Worm (Caenorhabditis elegans) whole organism, L4 larva: Measurements from ENCODE around the gene Y39A1A.3.
A peak's percentile ranks its signal among the peaks of the same experiment; 100 is the strongest.

Experiments used
- D1046.2 ChIP-seq: fragments of 200-800 bp; sonication (Bioruptor generic); IDR thresholded peaks from 2 replicates; pipeline ENCODE4 v1.3.6; 2022; ENCODE audit warnings: missing genetic modification characterization, missing compliant biosample characterization
- T20F7.1 ChIP-seq: fragments of 200-800 bp; sonication (Bioruptor generic); optimal IDR thresholded peaks from 2 replicates; lab custom pipeline; 2018; ENCODE audit warnings: mild to moderate bottlenecking, missing genetic modification characterization, missing compliant biosample characterization
- T26A8.4 ChIP-seq: fragments of 200-800 bp; sonication (Bioruptor generic); IDR thresholded peaks from 2 replicates; pipeline ENCODE4 v1.3.6; 2022; ENCODE audit warnings: missing genetic modification characterization, missing compliant biosample characterization
- Y105C5A.15 ChIP-seq: fragments of 200-800 bp; sonication (Bioruptor generic); IDR thresholded peaks from 2 replicates; pipeline ENCODE4 v1.3.6; 2022; ENCODE audit warnings: missing genetic modification characterization, missing compliant biosample characterization
- Y5F2A.4 ChIP-seq: fragments of 200-800 bp; sonication (Bioruptor generic); optimal IDR thresholded peaks from 2 replicates; lab custom pipeline; 2018; ENCODE audit warnings: mild to moderate bottlenecking, missing genetic modification characterization, missing compliant biosample characterization
- Y75B8A.6 ChIP-seq: fragments of 200-800 bp; sonication (Bioruptor generic); IDR thresholded peaks from 2 replicates; pipeline ENCODE4 v1.3.6; 2022; ENCODE audit warnings: missing genetic modification reagents, missing genetic modification characterization, missing compliant biosample characterization
- aha-1 ChIP-seq: fragments of 150-350 bp; peaks from one replicate; lab custom pipeline; 2014; ENCODE audit warnings: missing biosample characterization, missing genetic modification characterization
- aly-2 ChIP-seq: sonication (generic microtip); optimal IDR thresholded peaks from 2 replicates; lab custom pipeline; 2018; ENCODE audit warnings: missing biosample characterization, missing genetic modification characterization
- ama-1 ChIP-seq: fragments of 150-350 bp; optimal IDR thresholded peaks from 2 replicates; lab custom pipeline; 2014; ENCODE audit warnings: inconsistent platforms, mixed read lengths
- arid-1 ChIP-seq: fragments of 200-800 bp; sonication (Bioruptor generic); conservative IDR thresholded peaks from 2 replicates; pipeline ENCODE4 v1.3.6; 2022; ENCODE audit warnings: missing genetic modification reagents, missing genetic modification characterization, missing compliant biosample characterization
- attf-4 ChIP-seq: sonication (generic microtip); optimal IDR thresholded peaks from 3 replicates; lab custom pipeline; 2017; ENCODE audit warnings: missing biosample characterization, missing genetic modification characterization
- ceh-28 ChIP-seq: fragments of 150-350 bp; optimal IDR thresholded peaks from 2 replicates; lab custom pipeline; 2014; ENCODE audit warnings: missing biosample characterization, missing genetic modification reagents, missing genetic modification characterization
- ceh-32 ChIP-seq: sonication (generic microtip); optimal IDR thresholded peaks from 2 replicates; lab custom pipeline; 2016; ENCODE audit warnings: mild to moderate bottlenecking, missing genetic modification characterization, missing compliant biosample characterization; ENCODE audit not compliant: poor library complexity
- ceh-62 ChIP-seq: sonication (generic microtip); optimal IDR thresholded peaks from 2 replicates; lab custom pipeline; 2017; ENCODE audit warnings: missing biosample characterization, missing genetic modification characterization
- ceh-82 ChIP-seq: sonication (generic microtip); optimal IDR thresholded peaks from 2 replicates; lab custom pipeline; 2017; ENCODE audit warnings: missing biosample characterization, missing genetic modification characterization
- ces-1 ChIP-seq: fragments of 150-350 bp; sonication (generic microtip); optimal IDR thresholded peaks from 4 replicates; lab custom pipeline; 2014; ENCODE audit warnings: missing biosample characterization, missing genetic modification reagents, missing genetic modification characterization
- ctbp-1 ChIP-seq: fragments of 200-800 bp; sonication (Bioruptor generic); IDR thresholded peaks from 2 replicates; pipeline ENCODE4 v1.3.6; 2022; ENCODE audit warnings: missing genetic modification reagents, missing genetic modification characterization, missing compliant biosample characterization
- daf-12 ChIP-seq: fragments of 150-350 bp; optimal IDR thresholded peaks from 2 replicates; lab custom pipeline; 2014; ENCODE audit warnings: missing biosample characterization, missing genetic modification reagents, missing genetic modification characterization
- daf-16 ChIP-seq, 3 experiments: sonication (generic microtip); optimal IDR thresholded peaks; 2 replicates each; lab custom pipeline; 2016 to 2017; ENCODE audit warnings: missing genetic modification characterization in 3 of 3, missing genetic modification reagents in 3 of 3, mild to moderate bottlenecking in 2 of 3, missing compliant biosample characterization in 2 of 3, missing biosample characterization in 1 of 3, moderate library complexity in 1 of 3
- daf-8 ChIP-seq: fragments of 200-800 bp; sonication (Bioruptor generic); IDR thresholded peaks from 2 replicates; pipeline ENCODE4 v1.3.6; 2022; ENCODE audit warnings: missing genetic modification characterization, missing compliant biosample characterization
- dmd-6 ChIP-seq: fragments of 200-800 bp; sonication (Bioruptor generic); IDR thresholded peaks from 2 replicates; pipeline ENCODE4 v1.3.6; 2022; ENCODE audit warnings: missing genetic modification reagents, missing genetic modification characterization, missing compliant biosample characterization
- dmd-9 ChIP-seq: fragments of 200-800 bp; sonication (Bioruptor generic); IDR thresholded peaks from 2 replicates; pipeline ENCODE4 v1.3.6; 2022; ENCODE audit warnings: missing genetic modification reagents, missing genetic modification characterization, missing compliant biosample characterization
- dpl-1 ChIP-seq: fragments of 150-350 bp; optimal IDR thresholded peaks from 2 replicates; lab custom pipeline; 2014; ENCODE audit warnings: missing biosample characterization, missing genetic modification reagents, missing genetic modification characterization
- fos-1 ChIP-seq: fragments of 150-350 bp; optimal IDR thresholded peaks from 2 replicates; lab custom pipeline; 2014; ENCODE audit warnings: missing biosample characterization, missing genetic modification characterization
- gei-8 ChIP-seq: fragments of 200-800 bp; sonication (Bioruptor generic); optimal IDR thresholded peaks from 2 replicates; lab custom pipeline; 2018; ENCODE audit warnings: mild to moderate bottlenecking, missing genetic modification characterization, missing compliant biosample characterization
- hlh-11 ChIP-seq: fragments of 200-800 bp; sonication (Bioruptor generic); optimal IDR thresholded peaks from 2 replicates; lab custom pipeline; 2018; ENCODE audit warnings: mild to moderate bottlenecking, missing genetic modification characterization, missing compliant biosample characterization
- hlh-30 ChIP-seq: sonication (generic microtip); optimal IDR thresholded peaks from 2 replicates; lab custom pipeline; 2017; ENCODE audit warnings: antibody characterized with exemption, mild to moderate bottlenecking, missing genetic modification characterization, missing compliant biosample characterization; ENCODE audit not compliant: insufficient read depth
- hmg-1.1 ChIP-seq: fragments of 200-800 bp; sonication (Bioruptor generic); IDR thresholded peaks from 2 replicates; pipeline ENCODE4 v1.3.6; 2022; ENCODE audit warnings: missing genetic modification reagents, missing genetic modification characterization, missing compliant biosample characterization
- lim-7 ChIP-seq: fragments of 200-800 bp; sonication (Bioruptor generic); IDR thresholded peaks from 2 replicates; pipeline ENCODE4 v1.3.6; 2022; ENCODE audit warnings: missing genetic modification characterization, missing compliant biosample characterization
- lin-1 ChIP-seq: fragments of 200-800 bp; sonication (Bioruptor generic); IDR thresholded peaks from 2 replicates; pipeline ENCODE4 v1.3.6; 2022; ENCODE audit warnings: missing genetic modification reagents, missing genetic modification characterization, missing compliant biosample characterization
- lin-13 ChIP-seq: fragments of 150-350 bp; optimal IDR thresholded peaks from 2 replicates; lab custom pipeline; 2014; ENCODE audit warnings: missing biosample characterization, missing genetic modification reagents, missing genetic modification characterization
- lin-29 ChIP-seq: fragments of 200-800 bp; sonication (Bioruptor generic); IDR thresholded peaks from 2 replicates; pipeline ENCODE4 v1.3.6; 2022; ENCODE audit warnings: missing genetic modification reagents, missing genetic modification characterization, missing compliant biosample characterization
- madf-5 ChIP-seq, 2 experiments: fragments of 200-800 bp; sonication (Bioruptor generic); IDR thresholded peaks; 2 replicates each; pipeline ENCODE4 v1.3.6; 2022; ENCODE audit warnings: missing compliant biosample characterization in 2 of 2, missing genetic modification characterization in 2 of 2
- madf-9 ChIP-seq: fragments of 200-800 bp; sonication (Bioruptor generic); conservative IDR thresholded peaks from 2 replicates; pipeline ENCODE4 v1.3.6; 2022; ENCODE audit warnings: missing genetic modification reagents, missing genetic modification characterization, missing compliant biosample characterization
- mes-2 ChIP-seq: sonication (generic microtip); optimal IDR thresholded peaks from 2 replicates; lab custom pipeline; 2016; ENCODE audit warnings: missing genotype, mild to moderate bottlenecking, missing genetic modification characterization, missing compliant biosample characterization; ENCODE audit not compliant: poor library complexity, severe bottlenecking
- mxl-3 ChIP-seq: fragments of 200-800 bp; sonication (Bioruptor generic); optimal IDR thresholded peaks from 2 replicates; lab custom pipeline; 2018; ENCODE audit warnings: mild to moderate bottlenecking, missing genetic modification characterization, missing compliant biosample characterization
- nhr-11 ChIP-seq: fragments of 150-350 bp; optimal IDR thresholded peaks from 2 replicates; lab custom pipeline; 2014; ENCODE audit warnings: missing biosample characterization, missing genetic modification characterization
- nhr-25 ChIP-seq: sonication (generic microtip); optimal IDR thresholded peaks from 2 replicates; lab custom pipeline; 2017; ENCODE audit warnings: missing genetic modification characterization, mild to moderate bottlenecking, missing compliant biosample characterization, antibody characterized with exemption, moderate library complexity, borderline replicate concordance; ENCODE audit not compliant: insufficient read depth
- nhr-76 ChIP-seq: fragments of 150-350 bp; optimal IDR thresholded peaks from 2 replicates; lab custom pipeline; 2014; ENCODE audit warnings: missing biosample characterization, missing genetic modification characterization
- set-16 ChIP-seq: fragments of 200-800 bp; sonication (Bioruptor generic); IDR thresholded peaks from 2 replicates; pipeline ENCODE4 v1.3.6; 2022; ENCODE audit warnings: missing genetic modification reagents, missing genetic modification characterization, missing compliant biosample characterization
- snpc-1.2 ChIP-seq: fragments of 200-800 bp; sonication (Bioruptor generic); IDR thresholded peaks from 2 replicates; pipeline ENCODE4 v1.3.6; 2022; ENCODE audit warnings: missing genetic modification reagents, missing genetic modification characterization, missing compliant biosample characterization
- spr-1 ChIP-seq: sonication (generic microtip); optimal IDR thresholded peaks from 2 replicates; lab custom pipeline; 2016; ENCODE audit warnings: mild to moderate bottlenecking, missing genetic modification characterization, missing compliant biosample characterization
- tag-97 ChIP-seq: fragments of 200-800 bp; sonication (Bioruptor generic); IDR thresholded peaks from 2 replicates; pipeline ENCODE4 v1.3.6; 2022; ENCODE audit warnings: missing genetic modification characterization, missing compliant biosample characterization
- unc-62 ChIP-seq, 3 experiments: fragments of 150-350 bp in 1 of 3; sonication (generic microtip); optimal IDR thresholded peaks in 2 of 3; peaks in 1 of 3; 1 replicate in 1 of 3; 2 replicates in 2 of 3; lab custom pipeline; 2014 to 2017; ENCODE audit warnings: missing biosample characterization in 3 of 3, missing genetic modification characterization in 3 of 3, missing genetic modification reagents in 3 of 3, missing genotype in 1 of 3
- zag-1 ChIP-seq: fragments of 150-350 bp; optimal IDR thresholded peaks from 2 replicates; lab custom pipeline; 2014; ENCODE audit warnings: missing biosample characterization, missing genetic modification characterization

Y39A1A.3 gene

DNA sequence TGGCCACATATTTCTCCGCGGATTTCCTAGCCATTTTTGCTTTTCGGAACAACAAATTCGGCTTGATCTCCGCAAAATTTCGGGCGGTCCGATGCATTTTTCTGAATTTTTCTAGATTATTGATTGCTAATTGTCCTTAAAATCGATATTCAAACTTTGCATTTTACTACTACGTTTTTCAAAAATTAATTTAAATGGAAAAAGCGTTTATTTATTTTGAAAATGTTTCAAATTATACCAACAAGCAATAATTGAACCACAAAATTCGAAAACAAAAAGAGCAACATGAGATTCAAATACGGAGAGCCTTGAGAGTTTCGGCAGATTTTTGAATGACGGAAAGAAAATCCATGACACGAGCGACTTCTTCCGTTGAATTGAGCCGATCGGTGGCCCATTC, 1.2 kb downstream of the Y39A1A.3 start, which contains the start of gene Y45F3A.9:
Gene Y45F3A.9, minus strand, starts transcription at position 101 of the 400 bp plus-strand sequence.
- TF ChIP-seq gei-8 (GFP tag; lab: Kevin White, UChicago), result no peak
- no peak for TF ChIP-seq ceh-28 (tag; lab: Kevin White, UChicago)
- peak; percentile 31 for TF ChIP-seq aha-1
- TF ChIP-seq Y5F2A.4, result no peak
- no peak for TF ChIP-seq nhr-11 (tag; lab: Kevin White, UChicago)
- no peak for TF ChIP-seq ceh-32 (tag; lab: Kevin White, UChicago)
- no peak for TF ChIP-seq zag-1 (tag; lab: Kevin White, UChicago)
- peak; percentile 37 for TF ChIP-seq ama-1 (lab: Kevin White, UChicago)
- TF ChIP-seq arid-1 (GFP tag; lab: Robert Waterston, UW), result no peak
- no peak for TF ChIP-seq Y75B8A.6 (GFP tag; lab: Robert Waterston, UW)
- TF ChIP-seq dpl-1 (GFP tag; lab: Kevin White, UChicago), result no peak
- no peak for TF ChIP-seq daf-8 (GFP tag; lab: Robert Waterston, UW)
- TF ChIP-seq, all 104 proteins: peak for 2

ce11 chrIII:10592729-10593128, 3.6 kb downstream of the Y39A1A.3 start, which contains the start of gene Y45F3A.8:
TSS of gene Y45F3A.8 (minus strand) at chrIII:10592829.
- TF ChIP-seq arid-1 (GFP tag; lab: Robert Waterston, UW), result no peak
- no peak for TF ChIP-seq D1046.2 (GFP tag; lab: Robert Waterston, UW)
- no peak for TF ChIP-seq ceh-82 (tag; lab: Kevin White, UChicago)
- no peak for TF ChIP-seq nhr-76 (tag; lab: Kevin White, UChicago)
- no peak for TF ChIP-seq ceh-62 (tag; lab: Kevin White, UChicago)
- no peak for TF ChIP-seq fos-1 (tag; lab: Kevin White, UChicago)
- TF ChIP-seq dmd-6 (GFP tag; lab: Robert Waterston, UW), result no peak
- TF ChIP-seq T26A8.4 (GFP tag; lab: Robert Waterston, UW), result no peak
- TF ChIP-seq daf-12 (tag; lab: Kevin White, UChicago), result no peak
- no peak for TF ChIP-seq lim-7 (GFP tag; lab: Robert Waterston, UW)
- no peak for TF ChIP-seq lin-29
- no peak for TF ChIP-seq attf-4
- TF ChIP-seq T20F7.1 (GFP tag; lab: Kevin White, UChicago), result no peak
- no peak for TF ChIP-seq snpc-1.2 (GFP tag; lab: Robert Waterston, UW)
- TF ChIP-seq mes-2 (tag; lab: Kevin White, UChicago), result no peak
- no peak for TF ChIP-seq daf-16 (GFP tag; optimal IDR thresholded peaks at IDR 0.05; lab: Kevin White, UChicago)
- no peak for TF ChIP-seq daf-16 (tag; optimal IDR thresholded peaks at IDR 0.05; lab: Kevin White, UChicago)
- no peak for TF ChIP-seq lin-13 (GFP tag; lab: Kevin White, UChicago)
- no peak for TF ChIP-seq madf-9 (GFP tag; lab: Robert Waterston, UW)
- no peak for TF ChIP-seq mxl-3

- TF ChIP-seq set-16 (GFP tag; lab: Robert Waterston, UW) (peak; percentile 63), hmg-1.1 (GFP tag; lab: Robert Waterston, UW) (no peak), nhr-25 (tag; lab: Kevin White, UChicago) (no peak), aha-1 (peak; percentile 30), hlh-30 (tag; lab: Kevin White, UChicago) (no peak)
- TF ChIP-seq, all 104 proteins: peak for 2
Observed at ce11 chrIII:10592074-10592473, 4.2 kb downstream of the Y39A1A.3 start.

DNA sequence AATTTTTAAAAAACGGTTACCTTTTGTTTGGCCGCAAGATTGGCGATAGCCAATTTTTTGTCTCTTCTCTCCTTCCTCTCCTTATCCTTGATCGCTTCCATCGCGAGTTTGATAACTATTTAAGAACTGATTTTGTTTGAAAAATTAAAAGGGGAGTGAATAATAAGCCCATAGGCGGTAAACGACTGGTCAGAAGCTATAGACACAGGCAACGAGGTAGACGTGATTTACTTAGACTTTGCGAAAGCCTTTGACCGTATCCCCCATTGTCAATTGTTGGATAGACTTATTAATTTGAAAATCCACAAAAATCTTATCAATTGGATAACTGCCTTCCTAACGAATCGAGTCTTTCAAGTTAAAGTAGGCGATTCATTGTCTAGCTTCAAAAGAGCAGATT, 10.0 kb downstream of the Y39A1A.3 start, which contains the start of gene Y45F3A.5:
Gene Y45F3A.5, minus strand, starts transcription at position 101 of the 400 bp plus-strand sequence.
- TF ChIP-seq dpl-1 (GFP tag; lab: Kevin White, UChicago) (no peak), mxl-3 (no peak), spr-1 (tag; lab: Kevin White, UChicago) (no peak), lin-1 (GFP tag; lab: Robert Waterston, UW) (no peak), ces-1 (GFP tag; lab: Kevin White, UChicago) (no peak), hlh-11 (tag; lab: Kevin White, UChicago) (no peak), dmd-9 (no peak), lim-7 (GFP tag; lab: Robert Waterston, UW) (no peak), madf-5 (GFP tag; IDR thresholded peaks at IDR 0.05; lab: Robert Waterston, UW) (no peak), gei-8 (GFP tag; lab: Kevin White, UChicago) (no peak), zag-1 (tag; lab: Kevin White, UChicago) (no peak), fos-1 (tag; lab: Kevin White, UChicago) (no peak), arid-1 (GFP tag; lab: Robert Waterston, UW) (no peak), unc-62 (GFP tag; optimal IDR thresholded peaks at IDR 0.05 in 1 of 2; lab: Kevin White, UChicago) (no peak), unc-62 (tag; optimal IDR thresholded peaks at IDR 0.05; lab: Kevin White, UChicago) (no peak), tag-97 (no peak), ctbp-1 (no peak), Y105C5A.15 (GFP tag; lab: Robert Waterston, UW) (no peak), aly-2 (tag; lab: Kevin White, UChicago) (no peak)
